Fruit fly (Drosophila melanogaster): ENCODE data around the gene CG6763.

Gene CG6763

DNA sequence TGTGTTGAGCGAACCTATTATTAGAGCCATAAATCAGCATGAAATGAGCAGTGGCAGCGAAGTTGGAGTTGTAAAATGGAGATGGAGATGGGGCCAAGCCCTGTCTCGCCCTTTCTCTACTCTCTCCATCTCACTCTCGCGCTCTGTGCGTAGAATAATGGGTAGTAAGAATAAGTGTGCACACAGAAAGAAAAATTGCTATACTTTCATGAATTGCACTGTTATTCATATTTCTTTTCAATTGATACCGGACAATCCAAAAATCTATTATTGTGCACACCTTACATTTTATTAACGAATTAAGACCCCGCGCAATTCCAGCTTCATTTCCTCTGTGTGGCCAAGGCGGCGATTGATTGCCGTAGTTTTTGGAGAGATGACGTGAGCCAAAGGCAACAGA lies 4.0 kb upstream of the CG6763 start:
- TF ChIP-seq CG7368 (GFP tag; optimal IDR thresholded peaks at IDR 0.05) = no peak
- TF ChIP-seq CG32006 (GFP tag; optimal IDR thresholded peaks at IDR 0.05) = peak; percentile 7
- TF ChIP-seq lz (GFP tag; optimal IDR thresholded peaks at IDR 0.05) = no peak
- no peak for TF ChIP-seq Smox (GFP tag; optimal IDR thresholded peaks at IDR 0.05)
- no peak for TF ChIP-seq salr (GFP tag; optimal IDR thresholded peaks at IDR 0.05)
- TF ChIP-seq CG11294 (GFP tag; IDR thresholded peaks at IDR 0.05) = no peak
- TF ChIP-seq Ets21C (GFP tag; optimal IDR thresholded peaks at IDR 0.05) = no peak
- TF ChIP-seq Met (GFP tag; optimal IDR thresholded peaks at IDR 0.05) = no peak
- peak; percentile 51 for TF ChIP-seq svp (GFP tag)

DNA sequence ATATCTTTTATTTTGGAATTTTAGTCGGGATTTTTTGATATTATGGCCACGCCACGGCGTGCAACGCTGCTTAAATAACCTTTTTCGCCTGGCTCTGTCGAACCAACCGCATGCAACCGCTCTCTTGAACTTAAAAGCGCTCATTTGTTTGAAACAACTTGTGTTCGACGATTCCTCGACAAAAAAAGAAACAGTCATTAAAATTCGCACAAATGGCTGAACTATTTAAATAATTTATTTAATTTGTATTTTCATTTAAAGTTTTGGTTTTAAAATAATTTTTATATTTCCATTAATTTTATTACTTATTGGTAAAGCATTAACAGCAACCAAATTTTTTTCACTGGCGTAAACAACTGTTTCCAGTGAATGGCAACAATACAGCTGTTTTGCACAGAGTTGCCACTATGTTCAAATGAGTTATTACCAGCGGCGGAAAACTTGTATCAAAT lies 3.0 kb upstream of the CG6763 start, which contains the start of the genes orb and Cdc16:
TSS of gene orb (minus strand) at position 51 of the 452 bp plus-strand sequence.
TSS of gene Cdc16 (plus strand) at position 396 of the 452 bp plus-strand sequence.
- TF ChIP-seq CG11294 (GFP tag; IDR thresholded peaks at IDR 0.05) = peak; percentile 80
- peak; percentile 83 for TF ChIP-seq Smox (GFP tag; optimal IDR thresholded peaks at IDR 0.05)
- peak; percentile 90 for TF ChIP-seq CG3919 (GFP tag; optimal IDR thresholded peaks at IDR 0.05)
- no peak for TF ChIP-seq Met (GFP tag; optimal IDR thresholded peaks at IDR 0.05)
- peak; percentile 65 for TF ChIP-seq CG16779 (tag; optimal IDR thresholded peaks at IDR 0.05)
- TF ChIP-seq salr (GFP tag; optimal IDR thresholded peaks at IDR 0.05) = peak; percentile 60 to 77
- peak; percentile 81 for TF ChIP-seq lz (GFP tag; optimal IDR thresholded peaks at IDR 0.05)
- no peak for TF ChIP-seq dsx (GFP tag; optimal IDR thresholded peaks at IDR 0.05; ENCODE audit: poor library complexity, severe bottlenecking)
- TF ChIP-seq cyc (GFP tag; optimal IDR thresholded peaks at IDR 0.05) = peak; percentile 83
- TF ChIP-seq CG10631 (GFP tag; optimal IDR thresholded peaks at IDR 0.05) = peak; percentile 89
- TF ChIP-seq CG8319 (GFP tag; optimal IDR thresholded peaks at IDR 0.05) = peak; percentile 68
- TF ChIP-seq fd85E (GFP tag; optimal IDR thresholded peaks at IDR 0.05) = no peak
- peak; percentile 73 for TF ChIP-seq CG7368 (GFP tag; optimal IDR thresholded peaks at IDR 0.05)
- TF ChIP-seq eg (GFP tag; IDR thresholded peaks at IDR 0.05) = peak; percentile 95
- peak; percentile 90 for TF ChIP-seq OdsH (GFP tag; optimal IDR thresholded peaks at IDR 0.05)
- TF ChIP-seq pdm3 (GFP tag; optimal IDR thresholded peaks at IDR 0.05) = no peak
- peak; percentile 69 for TF ChIP-seq CG1621 (tag; optimal IDR thresholded peaks at IDR 0.05)
- TF ChIP-seq CG32006 (GFP tag; optimal IDR thresholded peaks at IDR 0.05) = peak; percentile 87
- peak; percentile 96 for TF ChIP-seq Eip78C (GFP tag)
- peak; percentile 68 for TF ChIP-seq CG11902 (GFP tag; optimal IDR thresholded peaks at IDR 0.05)
- peak; percentile 86 for TF ChIP-seq Hr4 (GFP tag; optimal IDR thresholded peaks at IDR 0.05)
- peak; percentile 91 for TF ChIP-seq CG15336 (GFP tag; IDR thresholded peaks at IDR 0.05)
- peak; percentile 72 for TF ChIP-seq spab (GFP tag; optimal IDR thresholded peaks at IDR 0.05)
- peak; percentile 85 for TF ChIP-seq CG6792 (GFP tag; optimal IDR thresholded peaks at IDR 0.05)
- no peak for TF ChIP-seq Sox14 (GFP tag; optimal IDR thresholded peaks at IDR 0.05)
- TF ChIP-seq CG4318 (GFP tag; optimal IDR thresholded peaks at IDR 0.05) = peak; percentile 74
- peak; percentile 72 for TF ChIP-seq fkh (GFP tag; optimal IDR thresholded peaks at IDR 0.05)
- TF ChIP-seq CG6276 (GFP tag; optimal IDR thresholded peaks at IDR 0.05) = peak; percentile 81
- peak; percentile 80 for TF ChIP-seq Sox102F (GFP tag; optimal IDR thresholded peaks at IDR 0.05)
- peak; percentile 80 for TF ChIP-seq vri (GFP tag; optimal IDR thresholded peaks at IDR 0.05)
- TF ChIP-seq net (GFP tag; optimal IDR thresholded peaks at IDR 0.05) = peak; percentile 77
- no peak for TF ChIP-seq dac (GFP tag; optimal IDR thresholded peaks at IDR 0.05)
- TF ChIP-seq Eip75B (GFP tag; optimal IDR thresholded peaks at IDR 0.05) = peak; percentile 78
- TF ChIP-seq CG3032 (tag; optimal IDR thresholded peaks at IDR 0.05) = peak; percentile 98
- TF ChIP-seq esn (GFP tag; optimal IDR thresholded peaks at IDR 0.05) = peak; percentile 91
- peak; percentile 69 for TF ChIP-seq Lpt (GFP tag; optimal IDR thresholded peaks at IDR 0.05)
- no peak for TF ChIP-seq CG6854 (GFP tag; optimal IDR thresholded peaks at IDR 0.05)
- TF ChIP-seq fd59A (GFP tag; optimal IDR thresholded peaks at IDR 0.05) = peak; percentile 60
- peak; percentile 85 for TF ChIP-seq CG8632 (GFP tag; optimal IDR thresholded peaks at IDR 0.05)
- peak; percentile 90 for TF ChIP-seq CG8119 (GFP tag; IDR thresholded peaks at IDR 0.05)
- peak; percentile 72 for TF ChIP-seq Hr39 (GFP tag; optimal IDR thresholded peaks at IDR 0.05)
- peak in 1 of 2 experiments; percentile 54 for TF ChIP-seq ss (GFP tag; optimal IDR thresholded peaks at IDR 0.05)
- TF ChIP-seq achi (GFP tag; optimal IDR thresholded peaks at IDR 0.05) = peak; percentile 89
- TF ChIP-seq CG31627 (GFP tag; optimal IDR thresholded peaks at IDR 0.05) = peak; percentile 78
- peak; percentile 86 for TF ChIP-seq CG34406 (GFP tag; optimal IDR thresholded peaks at IDR 0.05)
- peak; percentile 75 for TF ChIP-seq Sox15 (GFP tag; optimal IDR thresholded peaks at IDR 0.05)
- TF ChIP-seq Ets96B (tag; optimal IDR thresholded peaks at IDR 0.05) = peak; percentile 93

Data from whole organism, prepupa.